Worm (Caenorhabditis elegans) whole organism, L1 larva: ENCODE results near the gene Y6D1A.1.

Source experiments
- C16A3.4 ChIP-seq: fragments of 150-350 bp; optimal IDR thresholded peaks from 2 replicates; lab custom pipeline; 2014; ENCODE audit warnings: missing biosample characterization, missing genetic modification characterization
- C34B4.2 ChIP-seq: sonication (generic microtip); optimal IDR thresholded peaks from 2 replicates; lab custom pipeline; 2017; ENCODE audit warnings: mild to moderate bottlenecking, missing genetic modification characterization, missing compliant biosample characterization
- alr-1 ChIP-seq: fragments of 200-800 bp; sonication (Bioruptor generic); optimal IDR thresholded peaks from 2 replicates; lab custom pipeline; 2018; ENCODE audit warnings: borderline replicate concordance, mild to moderate bottlenecking, missing genetic modification characterization, missing compliant biosample characterization
- aly-2 ChIP-seq: fragments of 150-350 bp; optimal IDR thresholded peaks from 2 replicates; lab custom pipeline; 2014; ENCODE audit warnings: missing biosample characterization, missing genetic modification characterization
- ceh-8 ChIP-seq: fragments of 200-800 bp; sonication (Bioruptor generic); optimal IDR thresholded peaks from 2 replicates; lab custom pipeline; 2018; ENCODE audit warnings: mild to moderate bottlenecking, missing genetic modification characterization, moderate library complexity, missing compliant biosample characterization
- ces-1 ChIP-seq: fragments of 150-350 bp; optimal IDR thresholded peaks from 2 replicates; lab custom pipeline; 2014; ENCODE audit warnings: missing biosample characterization, missing genetic modification reagents, missing genetic modification characterization
- dpl-1 ChIP-seq, 3 experiments: fragments of 150-350 bp in 2 of 3; sonication (generic microtip) in 1 of 3; optimal IDR thresholded peaks; 2 replicates each; lab custom pipeline; 2014 to 2017; ENCODE audit warnings: missing biosample characterization in 3 of 3, missing genetic modification characterization in 3 of 3, missing genetic modification reagents in 3 of 3
- efl-1 ChIP-seq, 4 experiments: fragments of 150-350 bp; optimal IDR thresholded peaks in 3 of 4; peaks in 1 of 4; 1 replicate in 1 of 4; 2 replicates in 3 of 4; lab custom pipeline; 2014; ENCODE audit warnings: missing biosample characterization in 2 of 4, missing genetic modification characterization in 2 of 4, missing genetic modification reagents in 2 of 4
- efl-3 ChIP-seq: fragments of 200-800 bp; sonication (Bioruptor generic); optimal IDR thresholded peaks from 2 replicates; lab custom pipeline; 2018; ENCODE audit warnings: mild to moderate bottlenecking, missing genetic modification characterization, missing compliant biosample characterization
- elt-2 ChIP-seq: sonication (generic microtip); optimal IDR thresholded peaks from 2 replicates; lab custom pipeline; 2016; ENCODE audit warnings: missing genetic modification characterization, mild to moderate bottlenecking, inconsistent platforms, missing compliant biosample characterization, missing genetic modification reagents
- elt-3 ChIP-seq, 6 experiments: fragments of 150-350 bp in 1 of 6; sonication (generic microtip); optimal IDR thresholded peaks; 2 replicates each; lab custom pipeline; 2017 to 2018; ENCODE audit warnings: missing biosample characterization in 6 of 6, missing genetic modification characterization in 6 of 6, inconsistent platforms in 1 of 6
- fkh-8 ChIP-seq: sonication (generic microtip); optimal IDR thresholded peaks from 2 replicates; lab custom pipeline; 2016; ENCODE audit warnings: mild to moderate bottlenecking, missing genetic modification characterization, missing compliant biosample characterization
- fos-1 ChIP-seq: fragments of 150-350 bp; optimal IDR thresholded peaks from 2 replicates; lab custom pipeline; 2014; ENCODE audit warnings: missing biosample characterization, missing genetic modification characterization
- hpl-2 ChIP-seq: fragments of 150-350 bp; optimal IDR thresholded peaks from 2 replicates; lab custom pipeline; 2014; ENCODE audit warnings: missing biosample characterization, missing genetic modification reagents, missing genetic modification characterization
- lir-3 ChIP-seq: sonication (generic microtip); optimal IDR thresholded peaks from 2 replicates; lab custom pipeline; 2016; ENCODE audit warnings: mild to moderate bottlenecking, missing genetic modification characterization, moderate library complexity, missing compliant biosample characterization; ENCODE audit not compliant: poor library complexity
- mdl-1 ChIP-seq, 2 experiments: fragments of 150-350 bp; optimal IDR thresholded peaks; 2 replicates each; lab custom pipeline; 2014 to 2017; ENCODE audit warnings: missing biosample characterization in 2 of 2, missing genetic modification characterization in 2 of 2, inconsistent platforms in 1 of 2
- mef-2 ChIP-seq: fragments of 150-350 bp; optimal IDR thresholded peaks from 2 replicates; lab custom pipeline; 2014; ENCODE audit warnings: missing biosample characterization, missing genetic modification characterization
- nhr-11 ChIP-seq: fragments of 150-350 bp; optimal IDR thresholded peaks from 2 replicates; lab custom pipeline; 2014; ENCODE audit warnings: missing biosample characterization, missing genetic modification characterization
- nhr-12 ChIP-seq: sonication (generic microtip); optimal IDR thresholded peaks from 2 replicates; lab custom pipeline; 2017; ENCODE audit warnings: missing biosample characterization, missing genetic modification characterization
- nhr-19 ChIP-seq: fragments of 200-800 bp; sonication (Bioruptor generic); conservative IDR thresholded peaks from 2 replicates; pipeline ENCODE4 v1.3.6; 2022; ENCODE audit warnings: missing genetic modification characterization, missing compliant biosample characterization
- nhr-84 ChIP-seq: sonication (generic microtip); optimal IDR thresholded peaks from 2 replicates; lab custom pipeline; 2017; ENCODE audit warnings: missing biosample characterization, missing genetic modification characterization
- nhr-85 ChIP-seq: sonication (generic microtip); peaks from one replicate; lab custom pipeline; 2016; ENCODE audit warnings: missing genetic modification characterization, inconsistent platforms, missing compliant biosample characterization
- nhr-90 ChIP-seq: sonication (generic microtip); optimal IDR thresholded peaks from 2 replicates; lab custom pipeline; 2016; ENCODE audit warnings: mild to moderate bottlenecking, missing genetic modification characterization, missing compliant biosample characterization; ENCODE audit not compliant: poor library complexity
- pag-3 ChIP-seq: sonication (generic microtip); optimal IDR thresholded peaks from 2 replicates; lab custom pipeline; 2017; ENCODE audit warnings: missing genetic modification characterization, mild to moderate bottlenecking, missing compliant biosample characterization, antibody characterized with exemption, borderline replicate concordance; ENCODE audit not compliant: insufficient read depth
- pax-3 ChIP-seq: fragments of 200-800 bp; sonication (Bioruptor generic); optimal IDR thresholded peaks from 2 replicates; lab custom pipeline; 2018; ENCODE audit warnings: mild to moderate bottlenecking, missing genetic modification characterization, moderate library complexity, missing compliant biosample characterization
- pqm-1 ChIP-seq: sonication (generic microtip); optimal IDR thresholded peaks from 3 replicates; lab custom pipeline; 2017; ENCODE audit warnings: missing biosample characterization, missing genetic modification characterization
- skn-1 ChIP-seq: fragments of 150-350 bp; optimal IDR thresholded peaks from 2 replicates; lab custom pipeline; 2014; ENCODE audit warnings: missing biosample characterization, missing genetic modification characterization
- snu-23 ChIP-seq: sonication (generic microtip); optimal IDR thresholded peaks from 2 replicates; lab custom pipeline; 2016; ENCODE audit warnings: missing genetic modification characterization, missing compliant biosample characterization
- sptf-1 ChIP-seq: fragments of 150-350 bp; optimal IDR thresholded peaks from 2 replicates; lab custom pipeline; 2014; ENCODE audit warnings: missing biosample characterization, missing genetic modification characterization
- swsn-7 ChIP-seq: sonication (generic microtip); optimal IDR thresholded peaks from 2 replicates; lab custom pipeline; 2016; ENCODE audit warnings: missing genetic modification characterization, missing compliant biosample characterization
- tbx-2 ChIP-seq: sonication (generic microtip); optimal IDR thresholded peaks from 2 replicates; lab custom pipeline; 2016; ENCODE audit warnings: missing genetic modification characterization, missing compliant biosample characterization
- unc-86 ChIP-seq: sonication (generic microtip); optimal IDR thresholded peaks from 2 replicates; lab custom pipeline; 2016; ENCODE audit warnings: missing genetic modification characterization, missing compliant biosample characterization
- vab-15 ChIP-seq: sonication (generic microtip); optimal IDR thresholded peaks from 2 replicates; lab custom pipeline; 2017; ENCODE audit warnings: missing genotype, mild to moderate bottlenecking, missing genetic modification characterization, missing compliant biosample characterization
- ztf-4 ChIP-seq: fragments of 150-350 bp; optimal IDR thresholded peaks from 2 replicates; lab custom pipeline; 2014; ENCODE audit warnings: missing biosample characterization, missing genetic modification characterization

Gene Y6D1A.1

ce11 chrII:11823566-11824308, at the start of gene Y6D1A.1:
TSS of gene Y6D1A.1 (minus strand) at chrII:11823616.
- no peak for TF ChIP-seq C34B4.2
- TF ChIP-seq ztf-4: no peak
- no peak for TF ChIP-seq mdl-1 (tag; optimal IDR thresholded peaks at IDR 0.05; lab: Kevin White, UChicago)
- TF ChIP-seq ceh-8 (GFP tag; lab: Kevin White, UChicago): no peak
- TF ChIP-seq efl-1 (optimal IDR thresholded peaks at IDR 0.05; lab: Kevin White, UChicago): no peak
- TF ChIP-seq efl-1 (GFP tag; optimal IDR thresholded peaks at IDR 0.05 in 1 of 2; lab: Kevin White, UChicago): peak in 1 of 2 experiments; percentile 45
- TF ChIP-seq pqm-1 (tag; lab: Kevin White, UChicago): no peak

- TF ChIP-seq efl-1 (optimal IDR thresholded peaks at IDR 0.05; lab: Kevin White, UChicago) (no peak), efl-1 (GFP tag; optimal IDR thresholded peaks at IDR 0.05 in 1 of 2; lab: Kevin White, UChicago) (peak in 1 of 2 experiments; percentile 3), tbx-2 (tag; lab: Kevin White, UChicago) (no peak)
Measured at ce11 chrII:11868893-11869292, 45.5 kb upstream of the Y6D1A.1 start.

ce11 chrII:11868234-11868633, 44.8 kb upstream of the Y6D1A.1 start, which contains the start of gene col-84:
TSS of gene col-84 (plus strand) at chrII:11868534.
- TF ChIP-seq ces-1 (no peak), alr-1 (tag; lab: Kevin White, UChicago) (no peak), unc-86 (tag; lab: Kevin White, UChicago) (no peak), nhr-12 (no peak), fos-1 (tag; lab: Kevin White, UChicago) (no peak), efl-3 (GFP tag; lab: Kevin White, UChicago) (no peak), fkh-8 (tag; lab: Kevin White, UChicago) (no peak), C16A3.4 (tag; lab: Kevin White, UChicago) (no peak), hpl-2 (GFP tag; lab: Kevin White, UChicago) (no peak), nhr-84 (tag; lab: Kevin White, UChicago) (no peak), nhr-90 (tag; lab: Kevin White, UChicago) (no peak), pax-3 (tag; lab: Kevin White, UChicago) (no peak), nhr-85 (no peak), pqm-1 (tag; lab: Kevin White, UChicago) (no peak), snu-23 (GFP tag; lab: Kevin White, UChicago) (no peak)

ce11 chrII:11865644-11866043, 42.2 kb upstream of the Y6D1A.1 start, which contains the start of gene K12D12.4:
TSS of gene K12D12.4 (minus strand) at chrII:11865744.
- TF ChIP-seq elt-3 (tag; optimal IDR thresholded peaks at IDR 0.05; lab: Kevin White, UChicago): no peak
- no peak for TF ChIP-seq lir-3 (tag; lab: Kevin White, UChicago)
- TF ChIP-seq dpl-1 (GFP tag; optimal IDR thresholded peaks at IDR 0.05; lab: Kevin White, UChicago): no peak
- TF ChIP-seq pag-3 (tag; lab: Kevin White, UChicago): no peak
- no peak for TF ChIP-seq swsn-7 (tag; lab: Kevin White, UChicago)
- no peak for TF ChIP-seq skn-1 (tag; lab: Kevin White, UChicago)
- no peak for TF ChIP-seq aly-2 (tag; lab: Kevin White, UChicago)
- TF ChIP-seq nhr-84 (tag; lab: Kevin White, UChicago): no peak
- TF ChIP-seq mef-2 (tag; lab: Kevin White, UChicago): no peak
- no peak for TF ChIP-seq vab-15
- no peak for TF ChIP-seq elt-2 (tag; lab: Kevin White, UChicago)
- TF ChIP-seq nhr-11: no peak
- TF ChIP-seq sptf-1: no peak
- no peak for TF ChIP-seq nhr-19
